Fruit fly (Drosophila melanogaster): ENCODE data around the gene bbx.

The bbx gene

DNA sequence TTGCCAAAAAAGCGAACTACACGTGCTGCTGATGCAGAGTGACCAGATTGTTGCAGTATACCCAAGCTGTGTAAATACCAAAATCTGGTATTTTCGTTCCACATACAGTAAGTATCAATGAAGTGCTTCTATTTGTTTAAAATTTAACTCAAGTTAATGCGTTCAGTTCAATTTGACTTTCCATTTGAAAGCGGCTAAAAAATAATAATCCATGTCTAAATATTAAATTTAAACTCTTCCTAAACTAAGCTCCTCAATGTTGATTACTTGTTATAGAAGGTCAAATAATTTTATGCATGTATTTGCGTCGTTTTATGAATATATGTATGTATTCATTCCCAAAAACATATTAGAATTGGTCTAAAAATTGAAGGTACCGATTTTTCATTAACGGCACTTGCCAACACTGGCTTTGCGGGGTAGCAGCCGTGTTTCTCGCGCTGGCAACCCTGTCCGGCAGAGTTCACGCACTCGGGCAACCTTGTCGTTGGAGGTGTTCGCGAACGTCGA, 13.0 kb upstream of the bbx start, which contains the start of the genes peng and sol (continued):
- TF ChIP-seq ATbp (GFP tag; optimal IDR thresholded peaks at IDR 0.05) = no peak
- TF ChIP-seq exex (tag; optimal IDR thresholded peaks at IDR 0.05) = no peak
- no peak for TF ChIP-seq ash1 (GFP tag; optimal IDR thresholded peaks at IDR 0.05)
- no peak for TF ChIP-seq dimm (GFP tag; IDR thresholded peaks at IDR 0.05)
- peak; percentile 19 for TF ChIP-seq CG12236 (GFP tag; optimal IDR thresholded peaks at IDR 0.05)
- TF ChIP-seq NFAT (GFP tag; IDR thresholded peaks at IDR 0.05) = no peak
- TF ChIP-seq CG4617 (GFP tag; optimal IDR thresholded peaks at IDR 0.05; ENCODE audit: borderline replicate concordance) = peak; percentile 48
- TF ChIP-seq CG6272 (GFP tag; IDR thresholded peaks at IDR 0.05) = no peak

DNA sequence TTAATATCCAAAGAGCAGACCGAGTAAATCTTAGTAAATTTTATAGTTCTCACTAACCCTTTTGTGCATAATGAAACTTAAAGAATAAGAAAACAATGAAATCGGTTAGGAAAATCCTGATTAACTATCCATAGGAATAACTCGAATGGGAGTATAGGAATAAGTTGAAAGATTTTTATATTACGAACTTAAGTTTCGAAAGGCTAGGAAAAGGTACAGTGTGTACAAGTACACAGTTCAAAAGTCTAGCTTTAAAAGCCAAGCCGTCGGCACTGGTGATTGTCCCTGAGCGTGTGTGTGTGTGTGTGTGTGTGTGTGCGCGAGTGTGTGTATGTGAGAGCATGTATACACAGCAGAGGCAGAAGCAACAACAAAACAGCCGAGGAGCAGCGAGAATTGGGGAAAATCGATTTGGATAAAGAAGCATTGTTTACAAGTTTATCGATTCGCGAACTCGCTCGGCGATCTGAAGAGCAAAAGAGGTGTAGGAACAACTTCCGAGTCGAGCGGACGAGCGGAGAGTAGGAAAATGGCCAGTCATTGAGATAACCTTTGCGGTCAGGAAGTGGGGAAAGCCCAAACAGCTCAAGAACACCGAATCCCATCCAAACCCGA, 11.5 kb upstream of the bbx start:
- TF ChIP-seq MESR4 (GFP tag; optimal IDR thresholded peaks at IDR 0.05) (peak; percentile 9), sens (GFP tag) (peak; percentile 63), CG11093 (GFP tag; IDR thresholded peaks at IDR 0.05) (no peak), MBD-R2 (GFP tag; IDR thresholded peaks at IDR 0.05) (peak; percentile 55), CG15011 (GFP tag; optimal IDR thresholded peaks at IDR 0.05) (no peak), CG3065 (GFP tag; optimal IDR thresholded peaks at IDR 0.05) (no peak), ara (GFP tag; IDR thresholded peaks at IDR 0.05) (no peak), CG1529 (GFP tag; optimal IDR thresholded peaks at IDR 0.05) (no peak), CG4360 (GFP tag; IDR thresholded peaks at IDR 0.05) (peak; percentile 40; the same call in 1 of the 2 replicates), Bdp1 (GFP tag; optimal IDR thresholded peaks at IDR 0.05) (no peak), Camta (GFP tag; optimal IDR thresholded peaks at IDR 0.05) (no peak), CG2712 (tag; optimal IDR thresholded peaks at IDR 0.05) (no peak), exex (tag; optimal IDR thresholded peaks at IDR 0.05) (no peak), ab (GFP tag; optimal IDR thresholded peaks at IDR 0.05) (no peak), D19B (GFP tag; optimal IDR thresholded peaks at IDR 0.05) (no peak), sisA (GFP tag; IDR thresholded peaks at IDR 0.05) (no peak), ranshi (GFP tag; IDR thresholded peaks at IDR 0.05) (no peak), CG16863 (GFP tag; optimal IDR thresholded peaks at IDR 0.05) (no peak), D (optimal IDR thresholded peaks at IDR 0.05) (no peak), D (GFP tag; optimal IDR thresholded peaks at IDR 0.05) (no peak), onecut (GFP tag; IDR thresholded peaks at IDR 0.05) (peak; percentile 99), Sry-β (GFP tag; optimal IDR thresholded peaks at IDR 0.05) (peak; percentile 89), cg (GFP tag; optimal IDR thresholded peaks at IDR 0.05) (peak; percentile 77), CG18476 (GFP tag; optimal IDR thresholded peaks at IDR 0.05) (no peak), grau (tag; optimal IDR thresholded peaks at IDR 0.05) (peak; percentile 15), Ets65A (GFP tag) (peak; percentile 35), row (GFP tag; IDR thresholded peaks at IDR 0.05) (peak; percentile 51; the same call in 2 of the 3 replicates), CG7271 (tag; optimal IDR thresholded peaks at IDR 0.05) (no peak)

DNA sequence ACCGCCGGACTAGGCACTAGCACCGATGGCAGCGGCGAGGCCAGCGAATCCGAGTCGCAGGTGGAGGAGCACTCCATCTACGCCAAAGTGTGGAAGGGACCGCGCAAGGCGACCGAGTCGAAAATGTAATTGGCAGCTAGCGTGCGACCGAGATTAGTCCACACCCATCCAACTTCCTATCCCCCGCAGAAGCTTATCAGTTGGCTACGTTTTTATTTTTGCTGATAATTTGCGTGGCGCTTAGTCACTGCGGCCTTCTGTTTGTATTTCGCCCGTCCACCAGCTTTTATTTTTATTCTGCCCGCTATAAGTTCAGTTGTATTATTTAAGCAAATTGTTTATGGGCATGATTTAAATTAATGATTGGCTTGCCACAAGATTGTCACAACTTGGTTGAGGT, 9.3 kb upstream of the bbx start:
- TF ChIP-seq Dip3 (GFP tag; optimal IDR thresholded peaks at IDR 0.05) = no peak
- TF ChIP-seq sisA (GFP tag; IDR thresholded peaks at IDR 0.05) = no peak
- TF ChIP-seq C15 (GFP tag; IDR thresholded peaks at IDR 0.05) = no peak
- TF ChIP-seq sug (tag; optimal IDR thresholded peaks at IDR 0.05) = peak; percentile 98
- TF ChIP-seq GATAe (GFP tag; conservative IDR thresholded peaks at IDR 0.05) = 0 out of 2 replicates have a peak, but pooled peaks have one; percentile 21
- TF ChIP-seq CG34376 (GFP tag; optimal IDR thresholded peaks at IDR 0.05) = peak; percentile 29
- no peak for TF ChIP-seq Nf-YA (GFP tag; IDR thresholded peaks at IDR 0.05)
- peak; percentile 71 for TF ChIP-seq exex (tag; optimal IDR thresholded peaks at IDR 0.05)
- no peak for TF ChIP-seq crol (GFP tag; IDR thresholded peaks at IDR 0.05)
- TF ChIP-seq Nf-YB (GFP tag; optimal IDR thresholded peaks at IDR 0.05) = no peak

All from whole organism, embryonic.